Fruit fly (Drosophila melanogaster): ENCODE measurements around the gene nullo.

Gene nullo

dm6 chrX:7097859-7098303, 48.6 kb downstream of the nullo start, which contains the start of gene Sxl (continued):
- TF ChIP-seq run (tag; optimal IDR thresholded peaks at IDR 0.05) (peak; percentile 15), gt (GFP tag; IDR thresholded peaks at IDR 0.05) (no peak), jumu (GFP tag; optimal IDR thresholded peaks at IDR 0.05) (peak; percentile 20), E2f1 (GFP tag; IDR thresholded peaks at IDR 0.05) (no peak), pho (GFP tag; optimal IDR thresholded peaks at IDR 0.05) (peak; percentile 27), CG15073 (GFP tag; optimal IDR thresholded peaks at IDR 0.05) (no peak), Pdp1 (GFP tag; optimal IDR thresholded peaks at IDR 0.05) (peak in 1 of 2 experiments; percentile 52), ham (GFP tag; IDR thresholded peaks at IDR 0.05) (no peak), CG11085 (GFP tag; IDR thresholded peaks at IDR 0.05) (no peak), CG33557 (GFP tag; optimal IDR thresholded peaks at IDR 0.05) (no peak), grau (tag; optimal IDR thresholded peaks at IDR 0.05) (peak; percentile 37), tna (GFP tag; IDR thresholded peaks at IDR 0.05; ENCODE audit: partially characterized antibody) (peak; percentile 18; the same call in 1 of the 2 replicates), dpn (GFP tag; optimal IDR thresholded peaks at IDR 0.05) (peak in 1 of 2 experiments; percentile 8), sug (tag; optimal IDR thresholded peaks at IDR 0.05) (peak; percentile 23), Dip2 (GFP tag; IDR thresholded peaks at IDR 0.05) (no peak), CG10366 (GFP tag; IDR thresholded peaks at IDR 0.05) (no peak), CG30431 (GFP tag; optimal IDR thresholded peaks at IDR 0.05) (no peak), knrl (GFP tag; IDR thresholded peaks at IDR 0.05; ENCODE audit: partially characterized antibody) (peak; percentile 54; the same call in 1 of the 3 replicates), CG10979 (tag; optimal IDR thresholded peaks at IDR 0.05) (no peak), CG11093 (GFP tag; IDR thresholded peaks at IDR 0.05) (no peak), lmd (GFP tag; IDR thresholded peaks at IDR 0.05) (no peak), CG6175 (GFP tag; IDR thresholded peaks at IDR 0.05) (no peak), lab (GFP tag; optimal IDR thresholded peaks at IDR 0.05) (peak; percentile 57), CG4282 (GFP tag; optimal IDR thresholded peaks at IDR 0.05) (no peak), CG6272 (GFP tag; IDR thresholded peaks at IDR 0.05) (0 out of 2 replicates have a peak, but pooled peaks have one; percentile 12), CoRest (tag; optimal IDR thresholded peaks at IDR 0.05) (peak; percentile 57), CG33213 (GFP tag; optimal IDR thresholded peaks at IDR 0.05) (peak; percentile 87), zfh1 (GFP tag; IDR thresholded peaks at IDR 0.05) (no peak), insv (GFP tag; optimal IDR thresholded peaks at IDR 0.05) (peak in 1 of 2 experiments; percentile 57), CG12299 (tag; optimal IDR thresholded peaks at IDR 0.05) (peak; percentile 75), CG18599 (GFP tag; optimal IDR thresholded peaks at IDR 0.05) (peak; percentile 15), Jarid2 (GFP tag; optimal IDR thresholded peaks at IDR 0.05) (peak; percentile 61), CG15479 (GFP tag; optimal IDR thresholded peaks at IDR 0.05) (no peak), CG4730 (GFP tag; IDR thresholded peaks at IDR 0.05) (no peak), CG3163 (GFP tag; optimal IDR thresholded peaks at IDR 0.05) (peak; percentile 21), Elba2 (GFP tag; optimal IDR thresholded peaks at IDR 0.05) (no peak), CHES-1-like (GFP tag; optimal IDR thresholded peaks at IDR 0.05) (peak; percentile 21), CG8944 (GFP tag; optimal IDR thresholded peaks at IDR 0.05) (no peak), ac (GFP tag; optimal IDR thresholded peaks at IDR 0.05) (no peak), CG7928 (GFP tag; optimal IDR thresholded peaks at IDR 0.05) (no peak), p53 (GFP tag; optimal IDR thresholded peaks at IDR 0.05) (peak; percentile 66), Abd-B (GFP tag; optimal IDR thresholded peaks at IDR 0.05) (peak; percentile 55), CG6765 (GFP tag; optimal IDR thresholded peaks at IDR 0.05) (peak; percentile 18), sens (GFP tag) (peak; percentile 85), cg (GFP tag; optimal IDR thresholded peaks at IDR 0.05) (peak; percentile 76), vfl (GFP tag; optimal IDR thresholded peaks at IDR 0.05) (peak; percentile 12), unpg (GFP tag; optimal IDR thresholded peaks at IDR 0.05) (peak; percentile 20), gsb-n (tag; optimal IDR thresholded peaks at IDR 0.05) (peak; percentile 77), CG2202 (tag; optimal IDR thresholded peaks at IDR 0.05) (peak; percentile 29), Opbp (GFP tag; IDR thresholded peaks at IDR 0.05; ENCODE audit: partially characterized antibody) (peak; percentile 60; the same call in 2 of the 3 replicates), CG1603 (tag; optimal IDR thresholded peaks at IDR 0.05) (peak; percentile 86)
